Worm (Caenorhabditis elegans) whole organism, young adult: ENCODE data around the gene calu-1.

ENCODE experiments used
- B0261.1 ChIP-seq: sonication (generic microtip); optimal IDR thresholded peaks from 2 replicates; lab custom pipeline; 2016; ENCODE audit warnings: mild to moderate bottlenecking, missing genetic modification characterization, moderate library complexity, missing compliant biosample characterization
- C06A6.2 ChIP-seq: fragments of 200-800 bp; sonication (Bioruptor generic); conservative IDR thresholded peaks from 2 replicates; pipeline ENCODE4 v1.3.6; 2022; ENCODE audit warnings: missing genetic modification characterization, missing compliant biosample characterization
- F22D6.2 ChIP-seq: sonication (generic microtip); optimal IDR thresholded peaks from 2 replicates; lab custom pipeline; 2016; ENCODE audit warnings: mild to moderate bottlenecking, missing genetic modification characterization, missing compliant biosample characterization
- F37B4.10 ChIP-seq: fragments of 200-800 bp; sonication (Bioruptor generic); IDR thresholded peaks from 2 replicates; pipeline ENCODE4 v1.3.6; 2022; ENCODE audit warnings: missing genetic modification characterization, missing compliant biosample characterization
- F49E8.2 ChIP-seq: sonication (generic microtip); optimal IDR thresholded peaks from 3 replicates; lab custom pipeline; 2017; ENCODE audit warnings: missing genetic modification characterization, mild to moderate bottlenecking, missing compliant biosample characterization, antibody characterized with exemption, moderate library complexity; ENCODE audit not compliant: insufficient read depth
- Y53F4B.3 ChIP-seq: fragments of 200-800 bp; sonication (Bioruptor generic); IDR thresholded peaks from 2 replicates; pipeline ENCODE4 v1.3.6; 2022; ENCODE audit warnings: missing genetic modification reagents, missing genetic modification characterization, missing compliant biosample characterization
- Y79H2A.3 ChIP-seq: fragments of 200-800 bp; sonication (Bioruptor generic); conservative IDR thresholded peaks from 2 replicates; pipeline ENCODE4 v1.3.6; 2022; ENCODE audit warnings: missing genetic modification reagents, missing genetic modification characterization, missing compliant biosample characterization
- ama-1 ChIP-seq, 3 experiments: fragments of 150-350 bp in 1 of 3; sonication (generic microtip) in 2 of 3; optimal IDR thresholded peaks; 2 replicates each; lab custom pipeline; 2014 to 2018; ENCODE audit warnings: missing biosample characterization in 2 of 3, missing genetic modification characterization in 2 of 3, missing genetic modification reagents in 2 of 3
- ceh-27 ChIP-seq: fragments of 200-800 bp; sonication (Bioruptor generic); optimal IDR thresholded peaks from 2 replicates; lab custom pipeline; 2018; ENCODE audit warnings: mild to moderate bottlenecking, missing genetic modification characterization, moderate library complexity, missing compliant biosample characterization
- dox-1 ChIP-seq: fragments of 200-800 bp; sonication (Bioruptor generic); IDR thresholded peaks from 2 replicates; pipeline ENCODE4 v1.3.6; 2022; ENCODE audit warnings: missing genetic modification reagents, missing genetic modification characterization, missing compliant biosample characterization
- dpl-1 ChIP-seq: fragments of 150-350 bp; optimal IDR thresholded peaks from 2 replicates; lab custom pipeline; 2014; ENCODE audit warnings: missing biosample characterization, missing genetic modification reagents, missing genetic modification characterization
- efl-1 ChIP-seq: fragments of 150-350 bp; optimal IDR thresholded peaks from 2 replicates; lab custom pipeline; 2014; ENCODE audit warnings: missing biosample characterization, missing genetic modification reagents, missing genetic modification characterization
- ets-4 ChIP-seq: fragments of 200-800 bp; sonication (Bioruptor generic); optimal IDR thresholded peaks from 2 replicates; lab custom pipeline; 2018; ENCODE audit warnings: mild to moderate bottlenecking, missing genetic modification characterization, missing compliant biosample characterization
- him-1 ChIP-seq: sonication (generic microtip); optimal IDR thresholded peaks from 2 replicates; lab custom pipeline; 2016; ENCODE audit warnings: missing genotype, missing genetic modification reagents, missing genetic modification characterization, missing compliant biosample characterization
- lag-1 ChIP-seq: fragments of 200-800 bp; sonication (Bioruptor generic); IDR thresholded peaks from 2 replicates; pipeline ENCODE4 v1.3.6; 2022; ENCODE audit warnings: missing genetic modification reagents, missing genetic modification characterization, missing compliant biosample characterization
- let-607 ChIP-seq, 2 experiments: fragments of 200-800 bp in 1 of 2; sonication (Bioruptor generic) in 1 of 2; sonication (generic microtip) in 1 of 2; optimal IDR thresholded peaks; 2 replicates each; lab custom pipeline; 2016 to 2018; ENCODE audit warnings: mild to moderate bottlenecking in 2 of 2, missing compliant biosample characterization in 2 of 2, missing genetic modification characterization in 2 of 2, moderate library complexity in 2 of 2, missing genotype in 1 of 2
- lin-40 ChIP-seq: sonication (generic microtip); optimal IDR thresholded peaks from 2 replicates; lab custom pipeline; 2016; ENCODE audit warnings: missing genetic modification characterization, mild to moderate bottlenecking, missing compliant biosample characterization, missing genotype, missing genetic modification reagents
- lir-1 ChIP-seq: fragments of 200-800 bp; sonication (Bioruptor generic); conservative IDR thresholded peaks from 2 replicates; pipeline ENCODE4 v1.3.6; 2022; ENCODE audit warnings: missing genetic modification reagents, missing genetic modification characterization, missing compliant biosample characterization
- mcd-1 ChIP-seq: fragments of 200-800 bp; sonication (Bioruptor generic); IDR thresholded peaks from 2 replicates; pipeline ENCODE4 v1.3.6; 2022; ENCODE audit warnings: missing genetic modification reagents, missing genetic modification characterization, missing compliant biosample characterization
- mes-4 ChIP-seq: sonication (generic microtip); optimal IDR thresholded peaks from 2 replicates; lab custom pipeline; 2016; ENCODE audit warnings: missing genotype, missing genetic modification characterization, missing compliant biosample characterization
- mxl-1 ChIP-seq: sonication (generic microtip); optimal IDR thresholded peaks from 2 replicates; lab custom pipeline; 2016; ENCODE audit warnings: missing genetic modification characterization, missing compliant biosample characterization
- nfyb-1 ChIP-seq: fragments of 200-800 bp; sonication (Bioruptor generic); IDR thresholded peaks from 2 replicates; pipeline ENCODE4 v1.3.6; 2022; ENCODE audit warnings: missing genetic modification reagents, missing genetic modification characterization, missing compliant biosample characterization
- nhr-27 ChIP-seq: fragments of 200-800 bp; sonication (Bioruptor generic); optimal IDR thresholded peaks from 2 replicates; lab custom pipeline; 2018; ENCODE audit warnings: mild to moderate bottlenecking, missing genetic modification characterization, moderate library complexity, missing compliant biosample characterization
- nhr-80 ChIP-seq: sonication (generic microtip); optimal IDR thresholded peaks from 2 replicates; lab custom pipeline; 2016; ENCODE audit warnings: missing genetic modification characterization, missing compliant biosample characterization
- nhr-90 ChIP-seq: sonication (generic microtip); optimal IDR thresholded peaks from 2 replicates; lab custom pipeline; 2016; ENCODE audit warnings: missing genotype, mild to moderate bottlenecking, missing genetic modification characterization, missing compliant biosample characterization
- pbrm-1 ChIP-seq: fragments of 200-800 bp; sonication (Bioruptor generic); IDR thresholded peaks from 2 replicates; pipeline ENCODE4 v1.3.6; 2022; ENCODE audit warnings: missing genetic modification reagents, missing genetic modification characterization, missing compliant biosample characterization
- rec-8 ChIP-seq, 2 experiments: sonication (generic microtip); optimal IDR thresholded peaks; 2 replicates each; lab custom pipeline; 2016; ENCODE audit warnings: mild to moderate bottlenecking in 2 of 2, missing genetic modification characterization in 2 of 2, missing genetic modification reagents in 2 of 2, missing genotype in 2 of 2, missing biosample characterization in 1 of 2, missing compliant biosample characterization in 1 of 2, moderate library complexity in 1 of 2
- sdz-38 ChIP-seq: sonication (generic microtip); optimal IDR thresholded peaks from 2 replicates; lab custom pipeline; 2016; ENCODE audit warnings: missing genotype, missing genetic modification characterization, missing compliant biosample characterization
- sea-2 ChIP-seq: fragments of 200-800 bp; sonication (Bioruptor generic); IDR thresholded peaks from 2 replicates; pipeline ENCODE4 v1.3.6; 2022; ENCODE audit warnings: missing genetic modification characterization, missing compliant biosample characterization
- sptf-2 ChIP-seq: fragments of 200-800 bp; sonication (Bioruptor generic); optimal IDR thresholded peaks from 2 replicates; lab custom pipeline; 2018; ENCODE audit warnings: mild to moderate bottlenecking, missing genetic modification characterization, missing compliant biosample characterization
- zfh-2 ChIP-seq: fragments of 200-800 bp; sonication (Bioruptor generic); conservative IDR thresholded peaks from 2 replicates; pipeline ENCODE4 v1.3.6; 2022; ENCODE audit warnings: missing genetic modification reagents, missing genetic modification characterization, missing compliant biosample characterization
- ztf-18 ChIP-seq: sonication (generic microtip); optimal IDR thresholded peaks from 2 replicates; lab custom pipeline; 2016; ENCODE audit warnings: missing genotype, mild to moderate bottlenecking, missing genetic modification characterization, missing compliant biosample characterization
- ztf-6 ChIP-seq: fragments of 200-800 bp; sonication (Bioruptor generic); IDR thresholded peaks from 2 replicates; pipeline ENCODE4 v1.3.6; 2022; ENCODE audit warnings: missing genetic modification reagents, missing genetic modification characterization, missing compliant biosample characterization

The calu-1 gene

DNA sequence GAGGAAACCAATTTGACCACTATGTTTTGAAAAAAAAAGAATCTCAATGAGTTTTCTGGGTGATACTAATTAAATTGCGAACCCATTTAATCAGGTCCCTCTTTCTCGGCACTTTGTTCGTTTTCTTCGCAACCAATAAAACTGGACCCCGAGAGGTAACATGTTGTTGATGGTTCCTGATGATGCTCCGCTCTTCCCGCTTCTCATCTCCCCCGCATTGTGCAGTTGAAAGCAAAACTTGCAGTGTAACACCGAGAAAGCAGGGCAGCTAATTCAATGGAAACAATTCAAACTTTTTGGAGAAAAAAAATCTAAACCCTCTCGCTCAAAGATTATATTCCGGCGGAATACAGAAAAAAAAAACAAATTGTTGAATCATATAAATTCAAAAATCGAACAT is 11.3 kb downstream of the calu-1 start:
- TF ChIP-seq dox-1 (GFP tag; lab: Robert Waterston, UW) (no peak), zfh-2 (0 out of 2 replicates have a peak, but pooled peaks have one; percentile 30)

DNA sequence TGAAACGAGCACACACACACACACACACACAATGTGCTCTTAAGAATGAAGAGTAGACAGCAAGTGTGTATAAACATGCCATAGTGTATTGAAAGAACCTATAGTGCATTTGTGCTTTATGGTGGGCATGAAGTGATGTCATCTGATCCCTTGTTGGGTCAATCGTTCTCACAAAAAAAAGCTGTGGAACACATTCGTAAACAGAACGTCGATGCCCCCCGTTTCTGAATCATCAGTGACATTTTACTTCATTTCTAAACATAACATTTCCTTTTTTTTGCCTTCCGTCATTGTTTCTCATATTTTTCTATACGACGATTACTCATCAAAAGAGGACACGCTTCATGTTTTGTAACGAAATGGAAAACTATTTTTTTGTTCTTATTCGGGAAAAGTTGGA is 11.7 kb downstream of the calu-1 start:
- TF ChIP-seq him-1 (tag; lab: Kevin White, UChicago) = no peak
- TF ChIP-seq sdz-38 (tag; lab: Kevin White, UChicago) = no peak
- no peak for TF ChIP-seq nhr-90 (tag; lab: Kevin White, UChicago)
- no peak for TF ChIP-seq C06A6.2 (GFP tag; lab: Robert Waterston, UW)
- TF ChIP-seq lir-1 (GFP tag; lab: Robert Waterston, UW) = no peak
- TF ChIP-seq ztf-18 = no peak
- TF ChIP-seq mxl-1 (tag; lab: Kevin White, UChicago) = no peak
- TF ChIP-seq lin-40 (tag; lab: Kevin White, UChicago) = no peak
- TF ChIP-seq nfyb-1 = no peak
- no peak for TF ChIP-seq B0261.1 (tag; lab: Kevin White, UChicago)
- TF ChIP-seq F49E8.2 (tag; lab: Kevin White, UChicago) = no peak
- no peak for TF ChIP-seq F22D6.2
- TF ChIP-seq nhr-80 = no peak
- TF ChIP-seq mes-4 (tag; lab: Kevin White, UChicago) = no peak
- no peak for TF ChIP-seq ztf-6 (GFP tag; lab: Robert Waterston, UW)
- no peak for TF ChIP-seq efl-1 (GFP tag; lab: Kevin White, UChicago)
- no peak for TF ChIP-seq pbrm-1
- no peak for TF ChIP-seq rec-8 (tag; optimal IDR thresholded peaks at IDR 0.05; lab: Kevin White, UChicago)

DNA sequence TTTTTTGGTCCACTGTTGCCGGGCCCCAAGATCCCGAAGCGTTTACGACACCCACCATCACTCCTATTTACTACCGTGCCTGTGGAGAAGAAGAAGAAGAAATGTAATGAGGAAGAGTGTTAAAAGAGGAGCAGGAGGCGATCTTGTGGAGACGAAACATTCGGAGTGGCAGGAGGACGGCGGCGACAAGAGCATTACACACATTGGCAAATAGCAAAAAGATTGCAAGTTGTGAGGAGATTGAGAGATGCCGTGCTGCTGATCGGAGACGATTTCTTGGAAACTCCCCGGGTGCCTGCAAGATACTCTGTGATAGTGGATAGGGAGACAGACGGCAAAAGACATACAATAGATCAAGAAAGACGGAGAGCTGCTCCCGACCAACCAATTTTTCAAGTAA is 13.5 kb downstream of the calu-1 start, which contains the start of gene M03F4.4:
TSS of gene M03F4.4 (minus strand) at position 160 of the 400 bp plus-strand sequence.
- TF ChIP-seq zfh-2 (peak; percentile 66), lag-1 (no peak)

DNA sequence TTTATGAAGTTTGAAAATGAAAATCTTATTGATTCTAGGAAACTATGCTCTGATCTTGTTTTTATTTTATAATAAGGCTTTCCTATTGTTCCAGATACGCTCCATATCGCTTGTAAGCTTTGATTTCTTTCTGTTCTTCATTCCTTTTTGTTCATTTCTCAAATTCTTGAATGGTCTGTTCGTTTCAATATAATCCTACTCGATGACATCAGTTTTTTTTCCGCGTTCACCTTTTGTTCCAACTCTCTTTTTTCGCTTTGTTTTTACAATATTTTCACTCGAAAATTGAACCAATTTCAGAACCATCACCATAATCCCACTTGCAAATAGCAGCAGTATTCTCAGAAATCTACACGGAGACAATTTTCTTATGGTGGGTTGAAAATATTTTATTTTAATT is 23.0 kb downstream of the calu-1 start, which contains the start of gene tyra-3:
TSS of gene tyra-3 (plus strand) at position 301 of the 400 bp plus-strand sequence.
- TF ChIP-seq mcd-1 (GFP tag; lab: Robert Waterston, UW) (no peak), Y79H2A.3 (GFP tag; lab: Robert Waterston, UW) (no peak), let-607 (tag; optimal IDR thresholded peaks at IDR 0.05; lab: Kevin White, UChicago) (no peak), nhr-27 (tag; lab: Kevin White, UChicago) (no peak), dpl-1 (GFP tag; lab: Kevin White, UChicago) (no peak), nhr-90 (tag; lab: Kevin White, UChicago) (no peak), ztf-6 (GFP tag; lab: Robert Waterston, UW) (no peak), Y53F4B.3 (GFP tag; lab: Robert Waterston, UW) (no peak), ets-4 (no peak)

DNA sequence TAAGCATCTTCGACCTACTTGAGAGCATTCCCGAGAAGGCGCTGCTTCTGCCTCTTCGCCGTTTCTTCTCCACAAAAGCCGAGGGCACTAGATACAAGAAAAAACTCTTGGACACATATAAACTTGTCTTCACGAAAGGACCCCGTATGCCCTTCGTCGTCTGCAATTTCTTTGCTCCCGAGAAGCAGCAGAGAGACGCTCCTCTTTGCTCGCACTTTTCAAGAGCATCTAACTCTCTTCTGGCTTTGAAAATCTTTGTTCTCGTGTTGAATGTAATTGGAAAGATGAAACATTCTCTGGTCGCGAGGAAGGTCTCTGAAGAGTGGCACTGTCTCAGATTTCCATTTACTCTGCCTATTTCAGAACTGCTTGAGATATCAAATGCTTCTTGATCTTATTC is 31.7 kb downstream of the calu-1 start:
- TF ChIP-seq nfyb-1 = no peak
- TF ChIP-seq ceh-27 = peak; percentile 47
- no peak for TF ChIP-seq ztf-6 (GFP tag; lab: Robert Waterston, UW)

DNA sequence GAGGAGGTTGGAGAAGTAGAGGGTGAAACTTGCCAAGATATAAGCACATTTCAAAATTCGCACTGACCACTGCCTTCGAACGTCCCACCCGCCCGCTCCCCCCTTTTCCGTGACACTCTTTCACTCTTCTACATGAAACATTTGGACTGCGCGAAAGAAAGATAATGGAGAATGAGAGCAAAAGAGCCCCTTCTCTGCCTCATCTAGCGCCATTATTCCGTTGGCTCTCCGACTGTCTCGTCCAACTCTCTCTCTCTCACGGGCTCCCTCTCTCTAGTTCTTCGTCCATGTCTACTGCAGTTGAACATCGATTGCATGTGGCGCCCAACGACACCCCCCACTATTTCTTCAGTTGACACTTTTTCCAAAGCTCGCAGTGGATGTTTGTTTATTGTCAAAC is 37.7 kb downstream of the calu-1 start:
- no peak for TF ChIP-seq B0261.1 (tag; lab: Kevin White, UChicago)
- no peak for TF ChIP-seq dpl-1 (GFP tag; lab: Kevin White, UChicago)
- TF ChIP-seq sea-2 (GFP tag; lab: Robert Waterston, UW) = no peak
- no peak for TF ChIP-seq ama-1 (optimal IDR thresholded peaks at IDR 0.05; lab: Kevin White, UChicago)
- TF ChIP-seq ama-1 (GFP tag; optimal IDR thresholded peaks at IDR 0.05; lab: Kevin White, UChicago) = no peak
- no peak for TF ChIP-seq sptf-2
- TF ChIP-seq Y53F4B.3 (GFP tag; lab: Robert Waterston, UW) = no peak
- TF ChIP-seq F37B4.10 (GFP tag; lab: Robert Waterston, UW) = 0 out of 2 replicates have a peak, but pooled peaks have one; percentile 32
- TF ChIP-seq, all 124 proteins: peak for 1
